Fruit fly (Drosophila melanogaster) whole organism, embryonic: ENCODE measurements around the gene CG31406.

Experiments used
- CG10654 ChIP-seq: fragments of 200-800 bp; sonication (Bioruptor generic); optimal IDR thresholded peaks from 2 replicates; lab custom pipeline; 2016; ENCODE audit warnings: missing biosample characterization, missing genetic modification characterization
- CG11560 ChIP-seq: fragments of 200-800 bp; sonication (Bioruptor generic); IDR thresholded peaks from 3 replicates; pipeline ENCODE4 v1.3.6; 2022; ENCODE audit warnings: missing biosample characterization, missing genetic modification characterization
- CG13624 ChIP-seq: fragments of 200-800 bp; sonication (Bioruptor generic); optimal IDR thresholded peaks from 2 replicates; lab custom pipeline; 2016; ENCODE audit warnings: missing biosample characterization, missing genetic modification characterization
- CG13894 ChIP-seq: fragments of 200-800 bp; sonication (Bioruptor generic); optimal IDR thresholded peaks from 3 replicates; lab custom pipeline; 2018; ENCODE audit warnings: missing biosample characterization, mild to moderate bottlenecking, missing genetic modification characterization, moderate library complexity
- CG14050 ChIP-seq: fragments of 200-800 bp; sonication (Bioruptor generic); IDR thresholded peaks from 3 replicates; pipeline ENCODE4 v1.3.6; 2022; ENCODE audit warnings: missing biosample characterization, missing genetic modification characterization
- CG14710 ChIP-seq: fragments of 200-800 bp; sonication (Bioruptor generic); optimal IDR thresholded peaks from 3 replicates; lab custom pipeline; 2019; ENCODE audit warnings: missing biosample characterization, mild to moderate bottlenecking, missing genetic modification characterization, moderate library complexity
- CG15696 ChIP-seq: fragments of 200-800 bp; sonication (Bioruptor generic); optimal IDR thresholded peaks from 2 replicates; lab custom pipeline; 2019; ENCODE audit warnings: missing biosample characterization, mild to moderate bottlenecking, missing genetic modification characterization, moderate library complexity
- CG16863 ChIP-seq: fragments of 200-800 bp; sonication (Bioruptor generic); optimal IDR thresholded peaks from 3 replicates; lab custom pipeline; 2016; ENCODE audit warnings: missing biosample characterization, missing genetic modification characterization
- CG17802 ChIP-seq: fragments of 200-800 bp; sonication (Bioruptor generic); optimal IDR thresholded peaks from 2 replicates; lab custom pipeline; 2018; ENCODE audit warnings: missing biosample characterization, mild to moderate bottlenecking, missing genetic modification characterization, moderate library complexity
- CG2120 ChIP-seq: fragments of 200-800 bp; sonication (Bioruptor generic); optimal IDR thresholded peaks from 3 replicates; lab custom pipeline; 2016; ENCODE audit warnings: missing biosample characterization, missing genetic modification characterization
- CG31224 ChIP-seq: fragments of 200-800 bp; sonication (Bioruptor generic); IDR thresholded peaks from 2 replicates; pipeline ENCODE4 v1.3.6; 2022; ENCODE audit warnings: missing biosample characterization, missing genetic modification characterization
- CG3407 ChIP-seq: fragments of 200-800 bp; sonication (Bioruptor generic); optimal IDR thresholded peaks from 2 replicates; lab custom pipeline; 2018; ENCODE audit warnings: missing biosample characterization, mild to moderate bottlenecking, missing genetic modification characterization
- CG4424 ChIP-seq: fragments of 200-800 bp; sonication (Bioruptor generic); optimal IDR thresholded peaks from 3 replicates; lab custom pipeline; 2016; ENCODE audit warnings: missing biosample characterization, missing genetic modification characterization
- CG7271 ChIP-seq: fragments of 200-800 bp; sonication (Bioruptor generic); optimal IDR thresholded peaks from 2 replicates; lab custom pipeline; 2018; ENCODE audit warnings: missing biosample characterization, mild to moderate bottlenecking, missing genetic modification characterization, moderate library complexity
- CG7987 ChIP-seq: fragments of 200-800 bp; sonication (Bioruptor generic); optimal IDR thresholded peaks from 2 replicates; lab custom pipeline; 2018; ENCODE audit warnings: missing biosample characterization, mild to moderate bottlenecking, missing genetic modification characterization, moderate library complexity
- CG9932 ChIP-seq: fragments of 200-800 bp; sonication (Bioruptor generic); IDR thresholded peaks from 2 replicates; pipeline ENCODE4 v1.3.6; 2022; ENCODE audit warnings: missing biosample characterization, missing genetic modification characterization
- Chrac-16 ChIP-seq: fragments of 200-800 bp; sonication (Bioruptor generic); optimal IDR thresholded peaks from 3 replicates; lab custom pipeline; 2016; ENCODE audit warnings: missing biosample characterization, missing genetic modification characterization
- Dbx ChIP-seq: fragments of 200-800 bp; sonication (Bioruptor generic); IDR thresholded peaks from 3 replicates; pipeline ENCODE4 v1.3.6; 2022; ENCODE audit warnings: missing biosample characterization, missing genetic modification characterization
- Dll ChIP-seq: fragments of 200-800 bp; sonication (Bioruptor generic); IDR thresholded peaks from 4 replicates; pipeline ENCODE4 v1.3.6; 2022; ENCODE audit warnings: missing biosample characterization, missing genetic modification characterization; ENCODE audit not compliant: partially characterized antibody
- Eip74EF ChIP-seq, 2 experiments: fragments of 200-800 bp in 1 of 2; fragments of >200 bp in 1 of 2; sonication (Bioruptor generic) in 1 of 2; optimal IDR thresholded peaks; 2 replicates each; lab custom pipeline; 2017 to 2019; ENCODE audit warnings: missing biosample characterization in 2 of 2, missing genetic modification characterization in 2 of 2, mild to moderate bottlenecking in 1 of 2, moderate library complexity in 1 of 2
- Fer1 ChIP-seq: fragments of 200-800 bp; sonication (Bioruptor generic); optimal IDR thresholded peaks from 2 replicates; lab custom pipeline; 2017; ENCODE audit warnings: missing biosample characterization, mild to moderate bottlenecking, missing genetic modification characterization
- Fer2 ChIP-seq: fragments of 200-800 bp; sonication (Bioruptor generic); optimal IDR thresholded peaks from 2 replicates; lab custom pipeline; 2018; ENCODE audit warnings: missing biosample characterization, mild to moderate bottlenecking, missing genetic modification characterization, moderate library complexity
- HLH3B ChIP-seq: fragments of 200-800 bp; sonication (Bioruptor generic); IDR thresholded peaks from 2 replicates; pipeline ENCODE4 v1.3.6; 2022; ENCODE audit warnings: missing biosample characterization, missing genetic modification characterization
- Med ChIP-seq: fragments of 200-800 bp; sonication (Bioruptor generic); peaks from one replicate; lab custom pipeline; 2016; ENCODE audit warnings: missing biosample characterization, missing genetic modification characterization, mild to moderate bottlenecking, inconsistent platforms, moderate library complexity
- NK7.1 ChIP-seq: fragments of 200-800 bp; sonication (Bioruptor generic); optimal IDR thresholded peaks from 3 replicates; lab custom pipeline; 2016; ENCODE audit warnings: missing biosample characterization, missing genetic modification characterization
- ap ChIP-seq: fragments of 200-800 bp; sonication (Bioruptor generic); IDR thresholded peaks from 2 replicates; pipeline ENCODE4 v1.3.6; 2022; ENCODE audit warnings: missing biosample characterization, missing genetic modification characterization
- bab2 ChIP-seq: fragments of 200-800 bp; sonication (Bioruptor generic); optimal IDR thresholded peaks from 2 replicates; lab custom pipeline; 2016; ENCODE audit warnings: missing biosample characterization, missing genetic modification characterization
- cad ChIP-seq: fragments of >200 bp; optimal IDR thresholded peaks from 2 replicates; lab custom pipeline; 2017; ENCODE audit warnings: missing biosample characterization, missing genetic modification characterization
- chif ChIP-seq, 2 experiments: fragments of 200-800 bp; sonication (Bioruptor generic); optimal IDR thresholded peaks; 3 replicates each; lab custom pipeline; 2016; ENCODE audit warnings: missing biosample characterization in 2 of 2, missing genetic modification characterization in 2 of 2
- chinmo ChIP-seq: fragments of 200-800 bp; sonication (Bioruptor generic); IDR thresholded peaks from 4 replicates; pipeline ENCODE4 v1.3.6; 2022; ENCODE audit warnings: missing biosample characterization, missing genetic modification characterization; ENCODE audit not compliant: partially characterized antibody
- croc ChIP-seq: fragments of 200-800 bp; sonication (Bioruptor generic); conservative IDR thresholded peaks from 3 replicates; pipeline ENCODE4 v1.3.6; 2022; ENCODE audit warnings: missing biosample characterization, missing genetic modification characterization
- danr ChIP-seq: fragments of 200-800 bp; sonication (Bioruptor generic); IDR thresholded peaks from 2 replicates; pipeline ENCODE4 v1.3.6; 2022; ENCODE audit warnings: missing biosample characterization, missing genetic modification characterization
- dmrt11E ChIP-seq: fragments of 200-800 bp; sonication (Bioruptor generic); optimal IDR thresholded peaks from 3 replicates; lab custom pipeline; 2018; ENCODE audit warnings: missing biosample characterization, mild to moderate bottlenecking, missing genetic modification characterization, moderate library complexity
- fd3F ChIP-seq: fragments of 200-800 bp; sonication (Bioruptor generic); optimal IDR thresholded peaks from 2 replicates; lab custom pipeline; 2018; ENCODE audit warnings: missing biosample characterization, mild to moderate bottlenecking, missing genetic modification characterization, moderate library complexity
- grau ChIP-seq: fragments of 200-800 bp; optimal IDR thresholded peaks from 3 replicates; lab custom pipeline; 2019; ENCODE audit warnings: missing biosample characterization, mild to moderate bottlenecking, missing genetic modification characterization, moderate library complexity
- hth ChIP-seq: fragments of >200 bp; optimal IDR thresholded peaks from 2 replicates; lab custom pipeline; 2017; ENCODE audit warnings: inconsistent platforms
- lab ChIP-seq: fragments of 200-800 bp; sonication (Bioruptor generic); optimal IDR thresholded peaks from 3 replicates; lab custom pipeline; 2017; ENCODE audit warnings: missing biosample characterization, missing genetic modification characterization, mild to moderate bottlenecking, moderate library complexity, missing genetic modification reagents
- lov ChIP-seq, 2 experiments: fragments of 200-800 bp in 1 of 2; fragments of >200 bp in 1 of 2; sonication (Bioruptor generic) in 1 of 2; IDR thresholded peaks in 1 of 2; optimal IDR thresholded peaks in 1 of 2; 2 replicates in 1 of 2; 3 replicates in 1 of 2; pipeline versions ENCODE4 v1.3.6 to Lab custom; 2017 to 2022; ENCODE audit warnings: missing biosample characterization in 1 of 2, missing genetic modification characterization in 1 of 2
- nerfin-1 ChIP-seq: fragments of 200-800 bp; sonication (Bioruptor generic); optimal IDR thresholded peaks from 3 replicates; lab custom pipeline; 2019; ENCODE audit warnings: missing biosample characterization, mild to moderate bottlenecking, missing genetic modification characterization, moderate library complexity
- otp ChIP-seq: fragments of 200-800 bp; sonication (Bioruptor generic); IDR thresholded peaks from 3 replicates; pipeline ENCODE4, ENCODE4 v1.3.6; 2022; ENCODE audit warnings: missing biosample characterization, missing genetic modification characterization
- pan ChIP-seq, 4 experiments: fragments of >200 bp in 3 of 4; fragments of 200-800 bp in 1 of 4; sonication (Bioruptor generic) in 1 of 4; optimal IDR thresholded peaks in 3 of 4; IDR thresholded peaks in 1 of 4; 2 replicates each; pipeline versions ENCODE4 v1.3.6 to Lab custom; 2017 to 2022; ENCODE audit warnings: missing biosample characterization in 2 of 4, missing genetic modification characterization in 2 of 4, mixed read lengths in 1 of 4
- pnt ChIP-seq: fragments of 200-800 bp; sonication (Bioruptor generic); optimal IDR thresholded peaks from 3 replicates; lab custom pipeline; 2016; ENCODE audit warnings: missing biosample characterization, missing genetic modification characterization
- psq ChIP-seq: fragments of 200-800 bp; sonication (Bioruptor generic); optimal IDR thresholded peaks from 2 replicates; lab custom pipeline; 2017; ENCODE audit warnings: missing biosample characterization, missing genetic modification characterization
- slp2 ChIP-seq: fragments of 200-800 bp; sonication (Bioruptor generic); optimal IDR thresholded peaks from 2 replicates; lab custom pipeline; 2016; ENCODE audit warnings: missing biosample characterization, missing genetic modification characterization
- sug ChIP-seq: fragments of 200-800 bp; optimal IDR thresholded peaks from 2 replicates; lab custom pipeline; 2019; ENCODE audit warnings: missing biosample characterization, mild to moderate bottlenecking, missing genetic modification characterization, moderate library complexity
- tio ChIP-seq: fragments of 200-800 bp; sonication (Bioruptor generic); optimal IDR thresholded peaks from 2 replicates; lab custom pipeline; 2017; ENCODE audit warnings: missing biosample characterization, missing genetic modification characterization, inconsistent platforms
- trem ChIP-seq: fragments of 200-800 bp; optimal IDR thresholded peaks from 3 replicates; lab custom pipeline; 2019; ENCODE audit warnings: missing biosample characterization, mild to moderate bottlenecking, missing genetic modification characterization, moderate library complexity
- vvl ChIP-seq: fragments of 200-800 bp; sonication (Bioruptor generic); IDR thresholded peaks from 2 replicates; pipeline ENCODE4 v1.3.6; 2022; ENCODE audit warnings: missing biosample characterization, missing genetic modification characterization

CG31406 gene

DNA sequence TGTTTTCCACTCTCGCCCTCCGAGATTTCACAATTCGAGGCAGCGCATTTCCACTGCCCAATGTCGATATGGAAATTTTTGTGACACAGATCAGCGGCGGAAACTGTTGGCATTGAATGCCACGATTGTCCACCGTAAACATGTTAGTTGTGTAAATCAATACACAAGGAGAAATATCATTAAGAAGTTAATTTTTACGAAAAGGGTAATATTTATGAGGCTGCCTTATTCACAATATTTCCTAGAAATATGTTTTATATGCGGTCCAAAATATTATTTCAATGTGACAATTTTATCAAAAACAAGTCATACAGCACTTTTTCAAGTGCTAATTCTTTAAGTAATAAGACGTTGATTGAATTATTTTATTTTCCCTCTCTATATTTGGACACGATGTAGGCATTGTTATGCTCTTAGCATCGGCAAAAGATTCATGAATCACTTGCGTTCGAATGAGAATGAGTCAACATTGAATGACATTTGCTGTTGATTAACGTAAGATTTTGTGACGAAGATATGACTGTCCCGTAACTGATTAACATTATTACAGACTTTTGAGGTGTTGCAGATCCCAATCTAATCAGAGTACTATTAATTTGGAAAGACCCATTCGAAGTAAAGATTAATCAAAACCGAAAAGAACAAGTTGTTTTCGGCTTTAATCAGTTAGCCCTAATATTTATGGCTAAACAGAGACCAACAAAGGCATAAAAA is 45.2 kb downstream of the CG31406 start (continued):
- TF ChIP-seq lov (optimal IDR thresholded peaks at IDR 0.05; lab: Kevin White, UChicago) (no peak), lov (GFP tag; IDR thresholded peaks at IDR 0.05; lab: Robert Waterston, UW) (peak; percentile 77; the same call in 2 of the 3 replicates), otp (GFP tag; lab: Robert Waterston, UW) (peak; percentile 73; the same call in 1 of the 3 replicates), chinmo (peak; percentile 71; the same call in 1 of the 4 replicates), CG2120 (GFP tag; lab: Kevin White, UChicago) (peak; percentile 86), cad (GFP tag; lab: Kevin White, UChicago) (no peak), NK7.1 (GFP tag; lab: Kevin White, UChicago) (peak; percentile 50), grau (tag; lab: Kevin White, UChicago) (peak; percentile 85), CG14050 (GFP tag; lab: Robert Waterston, UW) (peak; percentile 85), vvl (GFP tag; lab: Robert Waterston, UW) (peak; percentile 91), HLH3B (peak; percentile 86), CG7271 (tag; lab: Kevin White, UChicago) (no peak), danr (peak; percentile 64; the same call in 1 of the 2 replicates), CG4424 (GFP tag; lab: Kevin White, UChicago) (peak; percentile 70), nerfin-1 (tag; lab: Kevin White, UChicago) (peak; percentile 13), lab (GFP tag; lab: Kevin White, UChicago) (peak; percentile 82), Chrac-16 (peak; percentile 55), CG13894 (tag; lab: Kevin White, UChicago) (peak; percentile 30), trem (tag; lab: Kevin White, UChicago) (peak; percentile 16), CG15696 (tag; lab: Kevin White, UChicago) (peak; percentile 26), hth (lab: Kevin White, UChicago) (no peak), Dll (GFP tag; lab: Robert Waterston, UW) (no peak), sug (tag; lab: Kevin White, UChicago) (peak; percentile 93), CG31224 (GFP tag; lab: Robert Waterston, UW) (peak; percentile 68), CG7987 (GFP tag; lab: Kevin White, UChicago) (no peak), CG9932 (GFP tag; lab: Robert Waterston, UW) (peak; percentile 80), dmrt11E (tag; lab: Kevin White, UChicago) (peak; percentile 11), slp2 (GFP tag; lab: Kevin White, UChicago) (peak; percentile 69), CG13624 (GFP tag; lab: Kevin White, UChicago) (peak; percentile 85), CG16863 (GFP tag; lab: Kevin White, UChicago) (peak; percentile 37), tio (peak; percentile 62), Fer2 (peak; percentile 48), Med (GFP tag; lab: Kevin White, UChicago) (peak; percentile 93), ap (GFP tag; lab: Robert Waterston, UW) (peak; percentile 86), psq (peak; percentile 44), CG10654 (GFP tag; lab: Kevin White, UChicago) (peak; percentile 73), CG3407 (GFP tag; lab: Kevin White, UChicago) (peak; percentile 65), Fer1 (GFP tag; lab: Kevin White, UChicago) (peak; percentile 76), bab2 (GFP tag; lab: Kevin White, UChicago) (peak; percentile 83), chif (GFP tag; optimal IDR thresholded peaks at IDR 0.05; lab: Kevin White, UChicago) (peak; percentile 68 to 80), CG11560 (tag; lab: Robert Waterston, UW) (no peak), croc (peak; percentile 26; the same call in 1 of the 3 replicates), pan (optimal IDR thresholded peaks at IDR 0.05; lab: Kevin White, UChicago) (no peak), pan (GFP tag; optimal IDR thresholded peaks at IDR 0.05 in 1 of 2, IDR thresholded peaks at IDR 0.05 in 1 of 2) (peak in 1 of 2 experiments; percentile 91), fd3F (GFP tag; lab: Kevin White, UChicago) (peak; percentile 87), CG14710 (tag; lab: Kevin White, UChicago) (peak; percentile 44), Eip74EF (GFP tag; optimal IDR thresholded peaks at IDR 0.05; lab: Kevin White, UChicago) (peak in 1 of 2 experiments; percentile 71), CG17802 (tag; lab: Kevin White, UChicago) (no peak), Dbx (GFP tag; lab: Robert Waterston, UW) (peak; percentile 77), pnt (GFP tag; lab: Kevin White, UChicago) (peak; percentile 64)
